Worm (Caenorhabditis elegans) whole organism, late embryonic: ENCODE results near the gene dpy-7.
A peak's percentile ranks its signal among the peaks of the same experiment; 100 is the strongest.

ENCODE experiments used
- C08G9.2 ChIP-seq: sonication (generic microtip); optimal IDR thresholded peaks from 2 replicates; lab custom pipeline; 2016; ENCODE audit warnings: mild to moderate bottlenecking, missing genetic modification characterization, moderate library complexity, missing compliant biosample characterization
- F13H6.1 ChIP-seq: sonication (generic microtip); optimal IDR thresholded peaks from 2 replicates; lab custom pipeline; 2016; ENCODE audit warnings: missing genetic modification characterization, missing compliant biosample characterization
- K02D7.2 ChIP-seq: sonication (generic microtip); optimal IDR thresholded peaks from 2 replicates; lab custom pipeline; 2017; ENCODE audit warnings: mild to moderate bottlenecking, missing genetic modification characterization, missing compliant biosample characterization
- T23F11.4 ChIP-seq: fragments of 200-800 bp; sonication (Bioruptor generic); optimal IDR thresholded peaks from 2 replicates; lab custom pipeline; 2018; ENCODE audit warnings: mild to moderate bottlenecking, missing genetic modification characterization, missing compliant biosample characterization
- ahr-1 ChIP-seq: sonication (generic microtip); optimal IDR thresholded peaks from 2 replicates; lab custom pipeline; 2016; ENCODE audit warnings: missing genetic modification characterization, missing compliant biosample characterization
- ceh-14 ChIP-seq: sonication (generic microtip); optimal IDR thresholded peaks from 2 replicates; lab custom pipeline; 2016; ENCODE audit warnings: missing genotype, missing genetic modification characterization, missing compliant biosample characterization
- ceh-22 ChIP-seq: sonication (generic microtip); optimal IDR thresholded peaks from 2 replicates; lab custom pipeline; 2017; ENCODE audit warnings: missing biosample characterization, missing genetic modification characterization
- ceh-24 ChIP-seq: sonication (generic microtip); optimal IDR thresholded peaks from 2 replicates; lab custom pipeline; 2016; ENCODE audit warnings: mild to moderate bottlenecking, missing genetic modification characterization, missing compliant biosample characterization
- ceh-30 ChIP-seq: fragments of 150-350 bp; optimal IDR thresholded peaks from 2 replicates; lab custom pipeline; 2014; ENCODE audit warnings: missing biosample characterization, missing genetic modification characterization
- ceh-34 ChIP-seq: sonication (generic microtip); optimal IDR thresholded peaks from 2 replicates; lab custom pipeline; 2016; ENCODE audit warnings: mild to moderate bottlenecking, missing genetic modification characterization, missing compliant biosample characterization
- ceh-45 ChIP-seq: fragments of 200-800 bp; sonication (Bioruptor generic); IDR thresholded peaks from 2 replicates; pipeline ENCODE4 v1.3.6; 2022; ENCODE audit warnings: missing genetic modification reagents, missing genetic modification characterization, missing compliant biosample characterization
- ceh-48 ChIP-seq: sonication (generic microtip); optimal IDR thresholded peaks from 2 replicates; lab custom pipeline; 2016; ENCODE audit warnings: missing genetic modification characterization, inconsistent platforms, missing compliant biosample characterization
- ceh-6 ChIP-seq: fragments of 200-800 bp; sonication (Bioruptor generic); optimal IDR thresholded peaks from 2 replicates; lab custom pipeline; 2018; ENCODE audit warnings: mild to moderate bottlenecking, missing genetic modification characterization, missing compliant biosample characterization
- ceh-9 ChIP-seq: sonication (generic microtip); optimal IDR thresholded peaks from 2 replicates; lab custom pipeline; 2016; ENCODE audit warnings: mild to moderate bottlenecking, missing genetic modification characterization, inconsistent platforms, missing compliant biosample characterization
- che-1 ChIP-seq: sonication (generic microtip); optimal IDR thresholded peaks from 2 replicates; lab custom pipeline; 2016; ENCODE audit warnings: mild to moderate bottlenecking, missing genetic modification characterization, missing compliant biosample characterization
- dmd-4 ChIP-seq: sonication (generic microtip); optimal IDR thresholded peaks from 2 replicates; lab custom pipeline; 2016; ENCODE audit warnings: borderline replicate concordance, missing genetic modification characterization, missing compliant biosample characterization
- dve-1 ChIP-seq: sonication (generic microtip); optimal IDR thresholded peaks from 2 replicates; lab custom pipeline; 2017; ENCODE audit warnings: antibody characterized with exemption, mild to moderate bottlenecking, missing genetic modification characterization, missing compliant biosample characterization
- elt-2 ChIP-seq: sonication (generic microtip); optimal IDR thresholded peaks from 2 replicates; lab custom pipeline; 2016; ENCODE audit warnings: missing genetic modification reagents, missing genetic modification characterization, missing compliant biosample characterization
- elt-4 ChIP-seq: sonication (generic microtip); optimal IDR thresholded peaks from 2 replicates; lab custom pipeline; 2016; ENCODE audit warnings: missing genetic modification characterization, missing compliant biosample characterization
- ets-4 ChIP-seq: sonication (generic microtip); optimal IDR thresholded peaks from 2 replicates; lab custom pipeline; 2016; ENCODE audit warnings: missing genetic modification characterization, missing compliant biosample characterization
- eyg-1 ChIP-seq: sonication (generic microtip); optimal IDR thresholded peaks from 2 replicates; lab custom pipeline; 2016; ENCODE audit warnings: missing genotype, missing genetic modification characterization, missing compliant biosample characterization
- fax-1 ChIP-seq: sonication (generic microtip); optimal IDR thresholded peaks from 2 replicates; lab custom pipeline; 2016; ENCODE audit warnings: missing genotype, missing genetic modification characterization, missing compliant biosample characterization
- fkh-10 ChIP-seq: fragments of 150-350 bp; optimal IDR thresholded peaks from 2 replicates; lab custom pipeline; 2014; ENCODE audit warnings: missing biosample characterization, missing genetic modification reagents, missing genetic modification characterization
- gmeb-2 ChIP-seq: sonication (generic microtip); optimal IDR thresholded peaks from 2 replicates; lab custom pipeline; 2016; ENCODE audit warnings: missing genetic modification characterization, inconsistent platforms, missing compliant biosample characterization
- hlh-30 ChIP-seq: sonication (generic microtip); optimal IDR thresholded peaks from 2 replicates; lab custom pipeline; 2017; ENCODE audit warnings: antibody characterized with exemption, missing genetic modification characterization, missing compliant biosample characterization; ENCODE audit not compliant: insufficient read depth
- lim-6 ChIP-seq: sonication (generic microtip); optimal IDR thresholded peaks from 2 replicates; lab custom pipeline; 2016; ENCODE audit warnings: missing genetic modification characterization, missing compliant biosample characterization
- lin-11 ChIP-seq: fragments of 200-800 bp; sonication (Bioruptor generic); optimal IDR thresholded peaks from 2 replicates; lab custom pipeline; 2018; ENCODE audit warnings: mild to moderate bottlenecking, missing genetic modification characterization, missing compliant biosample characterization
- mec-3 ChIP-seq: sonication (generic microtip); optimal IDR thresholded peaks from 2 replicates; lab custom pipeline; 2016; ENCODE audit warnings: borderline replicate concordance, missing genetic modification characterization, missing compliant biosample characterization
- nhr-232 ChIP-seq: sonication (generic microtip); optimal IDR thresholded peaks from 2 replicates; lab custom pipeline; 2016; ENCODE audit warnings: missing genetic modification characterization, missing compliant biosample characterization
- odd-2 ChIP-seq: sonication (generic microtip); optimal IDR thresholded peaks from 2 replicates; lab custom pipeline; 2017; ENCODE audit warnings: antibody characterized with exemption, mild to moderate bottlenecking, missing genetic modification characterization, missing compliant biosample characterization
- pag-3 ChIP-seq: sonication (generic microtip); optimal IDR thresholded peaks from 2 replicates; lab custom pipeline; 2016; ENCODE audit warnings: missing compliant biosample characterization, missing genetic modification characterization, borderline replicate concordance
- pha-2 ChIP-seq: sonication (generic microtip); optimal IDR thresholded peaks from 2 replicates; lab custom pipeline; 2017; ENCODE audit warnings: mild to moderate bottlenecking, missing genetic modification characterization, missing compliant biosample characterization
- pha-4 ChIP-seq: fragments of 150-350 bp; optimal IDR thresholded peaks from 2 replicates; lab custom pipeline; 2018; ENCODE audit warnings: missing biosample characterization, missing genetic modification reagents, missing genetic modification characterization
- pqm-1 ChIP-seq: sonication (generic microtip); optimal IDR thresholded peaks from 2 replicates; lab custom pipeline; 2016; ENCODE audit warnings: missing genetic modification characterization, missing compliant biosample characterization
- pros-1 ChIP-seq: fragments of 150-350 bp; optimal IDR thresholded peaks from 2 replicates; lab custom pipeline; 2014; ENCODE audit warnings: missing biosample characterization, missing genetic modification reagents, missing genetic modification characterization
- ref-2 ChIP-seq: sonication (generic microtip); optimal IDR thresholded peaks from 2 replicates; lab custom pipeline; 2016; ENCODE audit warnings: missing genetic modification characterization, missing compliant biosample characterization
- rnt-1 ChIP-seq: sonication (generic microtip); optimal IDR thresholded peaks from 2 replicates; lab custom pipeline; 2016; ENCODE audit warnings: missing genetic modification characterization, missing compliant biosample characterization
- sdc-2 ChIP-seq: sonication (generic microtip); optimal IDR thresholded peaks from 2 replicates; lab custom pipeline; 2016; ENCODE audit warnings: missing genotype, missing genetic modification characterization, missing compliant biosample characterization
- sox-4 ChIP-seq: sonication (generic microtip); optimal IDR thresholded peaks from 2 replicates; lab custom pipeline; 2017; ENCODE audit warnings: mild to moderate bottlenecking, missing genetic modification characterization, inconsistent platforms, missing compliant biosample characterization
- syd-9 ChIP-seq: sonication (generic microtip); optimal IDR thresholded peaks from 2 replicates; lab custom pipeline; 2016; ENCODE audit warnings: mild to moderate bottlenecking, missing genetic modification characterization, moderate library complexity, missing compliant biosample characterization
- tbx-2 ChIP-seq: sonication (generic microtip); optimal IDR thresholded peaks from 2 replicates; lab custom pipeline; 2016; ENCODE audit warnings: missing genetic modification characterization, missing compliant biosample characterization
- unc-3 ChIP-seq, 2 experiments: fragments of 200-800 bp in 1 of 2; sonication (Bioruptor generic) in 1 of 2; sonication (generic microtip) in 1 of 2; conservative IDR thresholded peaks in 1 of 2; optimal IDR thresholded peaks in 1 of 2; 2 replicates each; pipeline versions ENCODE4 v1.3.6 to Lab custom; 2016 to 2022; ENCODE audit warnings: missing compliant biosample characterization in 2 of 2, missing genetic modification characterization in 2 of 2, missing genetic modification reagents in 1 of 2
- unc-42 ChIP-seq: sonication (generic microtip); optimal IDR thresholded peaks from 2 replicates; lab custom pipeline; 2016; ENCODE audit warnings: missing genotype, missing genetic modification characterization, missing compliant biosample characterization
- unc-55 ChIP-seq: sonication (generic microtip); optimal IDR thresholded peaks from 2 replicates; lab custom pipeline; 2017; ENCODE audit warnings: missing biosample characterization, missing genetic modification reagents, missing genetic modification characterization
- unc-86 ChIP-seq: sonication (generic microtip); optimal IDR thresholded peaks from 2 replicates; lab custom pipeline; 2016; ENCODE audit warnings: missing genetic modification characterization, missing compliant biosample characterization

Gene dpy-7

DNA sequence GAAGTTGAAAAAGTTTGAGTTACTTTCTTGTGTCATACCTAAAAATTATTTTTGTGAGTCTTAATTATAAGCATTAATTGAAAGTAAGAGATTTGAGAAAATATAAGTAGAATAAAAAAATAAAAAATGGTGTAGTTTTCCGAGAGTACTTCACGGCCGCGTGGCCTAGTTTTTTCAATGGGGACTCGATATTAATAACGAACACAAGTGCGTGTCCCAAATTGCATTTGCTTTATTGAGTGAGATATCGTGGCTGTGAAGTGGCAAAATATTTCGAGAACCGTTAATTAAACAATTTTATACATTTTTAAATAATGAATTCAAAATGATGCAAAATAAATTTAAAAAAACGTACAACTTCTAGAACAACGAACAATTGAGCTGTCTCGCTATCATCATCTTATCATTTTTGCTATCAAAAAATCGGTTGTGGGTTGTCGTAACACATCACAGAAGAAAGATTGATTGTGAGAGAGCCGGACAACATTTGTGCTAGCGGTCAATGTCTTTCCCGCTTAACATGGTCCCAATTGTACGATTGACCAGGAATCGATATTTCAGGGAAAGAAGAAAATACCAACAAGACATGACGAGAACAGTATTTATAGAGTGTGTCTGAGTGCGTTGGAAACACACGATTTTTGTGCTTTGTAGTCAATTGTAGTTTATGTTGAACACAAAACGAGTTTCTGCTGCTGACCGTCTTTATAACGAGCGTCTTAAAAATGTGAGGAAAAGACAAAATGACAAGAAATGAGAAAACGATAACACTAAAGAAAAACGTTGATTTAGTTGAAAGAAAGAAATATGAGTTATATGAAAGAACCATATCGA is 32.3 kb upstream of the dpy-7 start, which contains the start of gene apy-1 (continued):
- no peak for TF ChIP-seq odd-2 (tag; lab: Kevin White, UChicago)
- no peak for TF ChIP-seq gmeb-2
- TF ChIP-seq rnt-1 (tag; lab: Kevin White, UChicago) = no peak
- TF ChIP-seq ceh-24 (tag; lab: Kevin White, UChicago) = no peak
- peak; percentile 41 for TF ChIP-seq ets-4
- no peak for TF ChIP-seq ceh-6
- TF ChIP-seq ceh-34 (tag; lab: Kevin White, UChicago) = peak; percentile 5
- no peak for TF ChIP-seq pha-2 (tag; lab: Kevin White, UChicago)
- no peak for TF ChIP-seq dmd-4 (tag; lab: Kevin White, UChicago)
- no peak for TF ChIP-seq mec-3
- TF ChIP-seq ceh-14 = no peak
- peak; percentile 76 for TF ChIP-seq unc-42 (tag; lab: Kevin White, UChicago)
- no peak for TF ChIP-seq ceh-48 (tag; lab: Kevin White, UChicago)
- TF ChIP-seq T23F11.4 (GFP tag; lab: Kevin White, UChicago) = no peak
- TF ChIP-seq pha-4 (tag; lab: Kevin White, UChicago) = no peak
- no peak for TF ChIP-seq unc-86 (tag; lab: Kevin White, UChicago)
- TF ChIP-seq tbx-2 (tag; lab: Kevin White, UChicago) = peak; percentile 54
- no peak for TF ChIP-seq ahr-1 (tag; lab: Kevin White, UChicago)
- TF ChIP-seq elt-2 (tag; lab: Kevin White, UChicago) = peak; percentile 79
- no peak for TF ChIP-seq F13H6.1 (tag; lab: Kevin White, UChicago)
- no peak for TF ChIP-seq ceh-30 (tag; lab: Kevin White, UChicago)
- no peak for TF ChIP-seq pros-1 (tag; lab: Kevin White, UChicago)
- TF ChIP-seq sdc-2 (tag; lab: Kevin White, UChicago) = no peak
- TF ChIP-seq K02D7.2 (tag; lab: Kevin White, UChicago) = no peak
- TF ChIP-seq fkh-10 (GFP tag; lab: Kevin White, UChicago) = no peak
- no peak for TF ChIP-seq ceh-9 (tag; lab: Kevin White, UChicago)
- peak; percentile 31 for TF ChIP-seq C08G9.2 (tag; lab: Kevin White, UChicago)
- TF ChIP-seq pqm-1 = no peak
- no peak for TF ChIP-seq ceh-22 (tag; lab: Kevin White, UChicago)
- TF ChIP-seq lin-11 = no peak
- peak; percentile 34 for TF ChIP-seq ref-2
- no peak for TF ChIP-seq hlh-30 (tag; lab: Kevin White, UChicago)
- no peak for TF ChIP-seq unc-55
- TF ChIP-seq nhr-232 = no peak
- TF ChIP-seq che-1 (tag; lab: Kevin White, UChicago) = no peak
- peak; percentile 28 for TF ChIP-seq fax-1

DNA sequence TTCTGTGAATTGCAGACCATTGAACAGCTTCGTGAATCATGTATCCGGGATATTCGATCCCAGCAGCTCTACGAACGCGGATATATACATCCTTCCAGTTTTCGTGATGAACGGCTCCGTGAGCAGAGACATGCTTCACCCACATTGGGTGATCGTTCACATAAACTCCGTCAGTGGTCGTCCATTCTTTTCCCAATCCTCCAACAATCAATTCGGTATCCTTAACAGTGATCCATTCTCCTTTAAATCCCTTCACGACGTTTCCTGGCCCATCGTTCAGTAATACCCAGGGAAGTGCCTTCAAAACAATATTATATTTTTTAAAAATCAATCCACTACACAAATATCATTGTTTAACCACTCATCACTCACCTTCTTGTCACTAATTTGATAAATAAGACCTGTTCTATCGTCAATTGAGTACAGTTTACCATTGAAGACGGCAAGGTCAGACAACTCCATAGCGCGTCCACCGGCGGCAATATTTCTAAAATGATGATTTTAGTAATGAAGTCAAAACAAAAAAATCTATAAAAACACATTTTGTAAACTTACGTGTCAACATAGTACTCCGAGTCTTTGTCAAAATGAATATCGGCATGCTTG is 31.2 kb upstream of the dpy-7 start:
- TF ChIP-seq mec-3 (no peak), dve-1 (tag; lab: Kevin White, UChicago) (no peak), sox-4 (tag; lab: Kevin White, UChicago) (no peak), ref-2 (no peak), syd-9 (tag; lab: Kevin White, UChicago) (no peak), elt-2 (tag; lab: Kevin White, UChicago) (no peak), eyg-1 (tag; lab: Kevin White, UChicago) (no peak), odd-2 (tag; lab: Kevin White, UChicago) (no peak), che-1 (tag; lab: Kevin White, UChicago) (no peak), ceh-45 (no peak), unc-3 (GFP tag; conservative IDR thresholded peaks at IDR 0.05; lab: Robert Waterston, UW) (no peak), unc-3 (tag; optimal IDR thresholded peaks at IDR 0.05; lab: Kevin White, UChicago) (no peak), ceh-6 (no peak), lim-6 (no peak), ceh-48 (tag; lab: Kevin White, UChicago) (no peak), C08G9.2 (tag; lab: Kevin White, UChicago) (no peak), rnt-1 (tag; lab: Kevin White, UChicago) (no peak), pag-3 (tag; lab: Kevin White, UChicago) (no peak), fax-1 (no peak), pha-2 (tag; lab: Kevin White, UChicago) (no peak), elt-4 (tag; lab: Kevin White, UChicago) (no peak)
